Fruit fly (Drosophila melanogaster): ENCODE measurements around the gene Met.

Met gene

dm6 chrX:11657140-11657539 is 41.2 kb downstream of the Met start (continued):
- TF ChIP-seq gt (GFP tag; IDR thresholded peaks at IDR 0.05) (no peak), her (GFP tag; optimal IDR thresholded peaks at IDR 0.05) (peak; percentile 5), unc-4 (GFP tag; IDR thresholded peaks at IDR 0.05; ENCODE audit: partially characterized antibody) (no peak), dan (GFP tag; IDR thresholded peaks at IDR 0.05) (no peak), Adf1 (GFP tag; IDR thresholded peaks at IDR 0.05) (no peak), CG8290 (GFP tag; optimal IDR thresholded peaks at IDR 0.05) (no peak), CG8290 (tag; optimal IDR thresholded peaks at IDR 0.05) (peak in 1 of 2 experiments; percentile 16), Jarid2 (GFP tag; optimal IDR thresholded peaks at IDR 0.05) (no peak), CG9437 (GFP tag; optimal IDR thresholded peaks at IDR 0.05) (no peak), HmgD (GFP tag; optimal IDR thresholded peaks at IDR 0.05) (no peak), NFAT (GFP tag; IDR thresholded peaks at IDR 0.05) (no peak), ind (GFP tag; optimal IDR thresholded peaks at IDR 0.05) (peak; percentile 46), wor (GFP tag; IDR thresholded peaks at IDR 0.05) (no peak), CG11723 (GFP tag; optimal IDR thresholded peaks at IDR 0.05) (no peak), CG11093 (GFP tag; IDR thresholded peaks at IDR 0.05) (no peak), Scr (GFP tag; IDR thresholded peaks at IDR 0.05; ENCODE audit: partially characterized antibody) (no peak), CG2120 (GFP tag; optimal IDR thresholded peaks at IDR 0.05) (peak; percentile 74), Mes4 (GFP tag; optimal IDR thresholded peaks at IDR 0.05) (no peak), CG1832 (GFP tag; optimal IDR thresholded peaks at IDR 0.05) (no peak), slbo (GFP tag; IDR thresholded peaks at IDR 0.05) (peak; percentile 61), fd102C (GFP tag; optimal IDR thresholded peaks at IDR 0.05) (no peak), CG15073 (GFP tag; optimal IDR thresholded peaks at IDR 0.05) (no peak), Sry-β (GFP tag; optimal IDR thresholded peaks at IDR 0.05) (no peak), crol (GFP tag; IDR thresholded peaks at IDR 0.05) (no peak), oc (tag; optimal IDR thresholded peaks at IDR 0.05) (peak; percentile 36), NC2β (GFP tag; optimal IDR thresholded peaks at IDR 0.05) (no peak), CG13775 (GFP tag; optimal IDR thresholded peaks at IDR 0.05) (peak; percentile 47), CG31441 (GFP tag; IDR thresholded peaks at IDR 0.05) (peak; percentile 68), Gsc (GFP tag; IDR thresholded peaks at IDR 0.05) (no peak), CG31224 (GFP tag; IDR thresholded peaks at IDR 0.05) (0 out of 2 replicates have a peak, but pooled peaks have one; percentile 21), Nf-YB (GFP tag; optimal IDR thresholded peaks at IDR 0.05) (peak; percentile 18), HLH3B (GFP tag; IDR thresholded peaks at IDR 0.05) (peak; percentile 57), btn (GFP tag; optimal IDR thresholded peaks at IDR 0.05) (no peak), CG7839 (tag; optimal IDR thresholded peaks at IDR 0.05) (peak; percentile 73), hkb (optimal IDR thresholded peaks at IDR 0.05) (no peak), hkb (GFP tag; IDR thresholded peaks at IDR 0.05) (peak; percentile 65), stwl (tag; optimal IDR thresholded peaks at IDR 0.05) (no peak), CG4854 (GFP tag; optimal IDR thresholded peaks at IDR 0.05) (peak; percentile 5), CG9797 (GFP tag; optimal IDR thresholded peaks at IDR 0.05) (no peak), tup (GFP tag; optimal IDR thresholded peaks at IDR 0.05) (peak; percentile 8), Bteb2 (GFP tag; optimal IDR thresholded peaks at IDR 0.05) (peak; percentile 54), ac (GFP tag; optimal IDR thresholded peaks at IDR 0.05) (no peak), MTF-1 (GFP tag; optimal IDR thresholded peaks at IDR 0.05; ENCODE audit: borderline replicate concordance) (no peak), HLH54F (GFP tag; optimal IDR thresholded peaks at IDR 0.05) (peak; percentile 12), CG6175 (GFP tag; IDR thresholded peaks at IDR 0.05) (no peak), Lim3 (GFP tag; IDR thresholded peaks at IDR 0.05) (no peak), CG8924 (tag; optimal IDR thresholded peaks at IDR 0.05) (peak; percentile 68), vfl (GFP tag; optimal IDR thresholded peaks at IDR 0.05) (no peak), chinmo (GFP tag; IDR thresholded peaks at IDR 0.05; ENCODE audit: partially characterized antibody) (no peak), Hmx (GFP tag; optimal IDR thresholded peaks at IDR 0.05) (no peak), CG2712 (tag; optimal IDR thresholded peaks at IDR 0.05) (peak; percentile 65), CG4730 (GFP tag; IDR thresholded peaks at IDR 0.05) (0 out of 2 replicates have a peak, but pooled peaks have one; percentile 7), Ada2b (GFP tag; IDR thresholded peaks at IDR 0.05) (peak; percentile 53)
